Worm (Caenorhabditis elegans): ENCODE results near the gene F44E2.4.

The F44E2.4 gene

DNA sequence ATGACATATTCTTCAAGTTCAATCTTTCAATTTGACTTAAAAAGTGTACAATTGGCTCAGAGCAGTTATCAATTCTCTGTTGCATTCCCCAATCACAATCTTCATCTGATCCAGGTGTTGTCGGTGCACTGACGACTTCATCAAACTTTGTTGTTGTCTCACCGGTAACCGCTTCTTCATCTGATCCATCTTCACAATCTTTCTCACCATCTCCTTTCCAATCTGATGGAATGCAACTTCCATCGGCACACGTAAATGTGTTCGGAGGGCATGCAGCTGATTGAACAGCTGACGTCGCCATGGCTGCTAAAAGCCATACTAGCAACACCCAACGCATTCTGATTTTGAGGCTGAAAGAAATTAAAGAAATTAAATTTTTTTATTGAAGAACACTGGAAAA lies at the start of gene F44E2.4:
F44E2.4 (minus strand) TSS at position 350 of the 400 bp plus-strand sequence.
- TF ChIP-seq hmg-20 (GFP tag; IDR thresholded peaks at IDR 0.05), result no peak
- TF ChIP-seq mcd-1 (GFP tag; IDR thresholded peaks at IDR 0.05), result no peak
- TF ChIP-seq ztf-25 (GFP tag; IDR thresholded peaks at IDR 0.05), result no peak
- no peak for TF ChIP-seq ceh-58 (GFP tag; IDR thresholded peaks at IDR 0.05)
- TF ChIP-seq B0035.1 (tag; optimal IDR thresholded peaks at IDR 0.05), result no peak
- no peak for TF ChIP-seq F33H1.4 (GFP tag; IDR thresholded peaks at IDR 0.05)
- no peak for TF ChIP-seq nhr-120 (GFP tag; IDR thresholded peaks at IDR 0.05)
- TF ChIP-seq egl-18 (GFP tag; IDR thresholded peaks at IDR 0.05), result no peak
- TF ChIP-seq hrde-1 (tag; optimal IDR thresholded peaks at IDR 0.05; ENCODE audit: borderline replicate concordance), result no peak

DNA sequence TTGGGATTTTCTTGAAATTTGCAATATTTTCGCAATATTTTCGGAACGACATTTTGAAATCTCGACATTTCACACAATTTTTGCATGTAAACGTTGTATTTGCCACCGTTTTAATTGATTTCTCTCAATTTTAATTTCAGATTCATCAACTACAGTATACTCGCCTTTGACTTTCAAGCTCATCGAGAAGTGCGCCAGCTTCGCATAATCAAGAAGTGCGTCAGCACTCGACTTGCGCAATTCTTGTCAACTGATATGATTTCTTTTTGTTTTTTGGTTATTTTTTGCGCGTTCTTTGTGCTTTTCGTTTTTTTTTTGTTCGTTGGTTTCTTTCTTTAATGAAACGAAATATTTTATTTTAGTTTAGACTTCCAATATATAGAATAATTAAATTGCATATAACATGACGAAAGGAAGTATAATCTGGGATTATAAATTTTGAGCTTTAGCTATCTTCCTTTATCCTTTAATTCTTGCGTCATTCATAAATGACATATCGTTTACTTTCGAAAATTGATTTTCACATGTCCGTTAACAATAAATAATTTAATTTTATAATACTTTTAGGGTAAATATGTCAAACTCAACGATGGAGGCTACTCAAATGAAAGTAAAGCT lies 49.1 kb upstream of the F44E2.4 start, which contains the start of gene famh-136:
famh-136 (plus strand) TSS at position 568 of the 618 bp plus-strand sequence.
- TF ChIP-seq let-526 (GFP tag; IDR thresholded peaks at IDR 0.05) (no peak), xnd-1 (tag; optimal IDR thresholded peaks at IDR 0.05) (peak; percentile 58), madf-10 (tag; optimal IDR thresholded peaks at IDR 0.05) (peak; percentile 54), akir-1 (GFP tag; optimal IDR thresholded peaks at IDR 0.05) (no peak), B0336.3 (GFP tag; IDR thresholded peaks at IDR 0.05) (peak; percentile 82), egrh-3 (GFP tag; IDR thresholded peaks at IDR 0.05) (no peak), fkh-3 (tag; optimal IDR thresholded peaks at IDR 0.05) (no peak), athp-1 (tag; optimal IDR thresholded peaks at IDR 0.05) (peak; percentile 12), F49E8.2 (tag; optimal IDR thresholded peaks at IDR 0.05; ENCODE audit: insufficient read depth) (no peak), efl-1 (GFP tag; optimal IDR thresholded peaks at IDR 0.05) (peak; percentile 62), ceh-79 (tag; optimal IDR thresholded peaks at IDR 0.05) (no peak), D2030.7 (GFP tag; IDR thresholded peaks at IDR 0.05) (no peak), C17E4.6 (GFP tag; IDR thresholded peaks at IDR 0.05) (0 out of 2 replicates have a peak, but pooled peaks have one; percentile 26), attf-3 (GFP tag; conservative IDR thresholded peaks at IDR 0.05) (peak; percentile 46; the same call in 1 of the 2 replicates), sea-2 (GFP tag; IDR thresholded peaks at IDR 0.05) (no peak), unc-62 (GFP tag; optimal IDR thresholded peaks at IDR 0.05) (no peak), ceh-58 (GFP tag; IDR thresholded peaks at IDR 0.05) (no peak), Y67H2A.10 (GFP tag; conservative IDR thresholded peaks at IDR 0.05) (0 out of 2 replicates have a peak, but pooled peaks have one; percentile 20), Y79H2A.3 (GFP tag; conservative IDR thresholded peaks at IDR 0.05) (no peak), hmg-1.2 (GFP tag; IDR thresholded peaks at IDR 0.05) (peak; percentile 57), nhr-27 (tag; optimal IDR thresholded peaks at IDR 0.05) (no peak), snpc-1.1 (tag; optimal IDR thresholded peaks at IDR 0.05; ENCODE audit: insufficient read depth) (peak; percentile 51), B0035.1 (tag; optimal IDR thresholded peaks at IDR 0.05) (no peak), F52B5.7 (tag; optimal IDR thresholded peaks at IDR 0.05) (no peak), F57A8.1 (GFP tag; optimal IDR thresholded peaks at IDR 0.05) (no peak), him-1 (tag; optimal IDR thresholded peaks at IDR 0.05) (peak; percentile 12), snpc-4 (GFP tag; optimal IDR thresholded peaks at IDR 0.05) (peak; percentile 53), snpc-4 (tag; optimal IDR thresholded peaks at IDR 0.05) (peak; percentile 50 to 74 (median 64)), B0019.2 (GFP tag; conservative IDR thresholded peaks at IDR 0.05) (peak; percentile 48; the same call in 1 of the 2 replicates), dpff-1 (tag; optimal IDR thresholded peaks at IDR 0.05) (no peak), nhr-90 (tag; optimal IDR thresholded peaks at IDR 0.05) (no peak), sdz-38 (tag; optimal IDR thresholded peaks at IDR 0.05) (no peak), aptf-2 (GFP tag; conservative IDR thresholded peaks at IDR 0.05) (no peak), cebp-1 (GFP tag; IDR thresholded peaks at IDR 0.05) (peak; percentile 36; the same call in 1 of the 2 replicates), cebp-1 (tag; optimal IDR thresholded peaks at IDR 0.05) (peak; percentile 90), lin-35 (GFP tag; optimal IDR thresholded peaks at IDR 0.05) (peak in 2 of 3 experiments; percentile 9 to 83), ceh-100 (GFP tag; IDR thresholded peaks at IDR 0.05) (peak; percentile 49; the same call in 1 of the 2 replicates), K12H6.12 (tag; optimal IDR thresholded peaks at IDR 0.05) (peak; percentile 48), ztf-18 (tag; optimal IDR thresholded peaks at IDR 0.05) (peak; percentile 99)
